Worm (Caenorhabditis elegans) whole organism, L1 larva: Measurements from ENCODE around the gene srh-69.

Experiments
- lin-35 ChIP-seq, 2 experiments: fragments of 150-350 bp; optimal IDR thresholded peaks; 2 replicates each; lab custom pipeline; 2014; ENCODE audit warnings: missing biosample characterization in 2 of 2, missing genetic modification characterization in 2 of 2, missing genetic modification reagents in 2 of 2
- nhr-237 ChIP-seq: fragments of 150-350 bp; optimal IDR thresholded peaks from 2 replicates; lab custom pipeline; 2014; ENCODE audit warnings: missing biosample characterization, missing genetic modification characterization
- snpc-4 ChIP-seq: fragments of 150-350 bp; optimal IDR thresholded peaks from 2 replicates; lab custom pipeline; 2014; ENCODE audit warnings: missing biosample characterization, missing genetic modification characterization

- no peak for TF ChIP-seq snpc-4
- no peak for TF ChIP-seq nhr-237 (tag; lab: Kevin White, UChicago)
- TF ChIP-seq lin-35 (GFP tag; optimal IDR thresholded peaks at IDR 0.05; lab: Kevin White, UChicago): no peak
These were observed 49.0 kb downstream of the srh-69 start, which contains the start of gene sre-37 for ce11 chrII:12465557-12465956.
